Fruit fly (Drosophila melanogaster) whole organism, adult: ENCODE data around the gene Obp28a.

Source experiments
- CG11617 ChIP-seq: fragments of 200-800 bp; sonication (Bioruptor generic); optimal IDR thresholded peaks from 2 replicates; lab custom pipeline; 2017; ENCODE audit warnings: mild to moderate bottlenecking, missing biosample characterization, missing genetic modification reagents, missing genetic modification characterization
- CG14711 ChIP-seq: fragments of 200-800 bp; sonication (Bioruptor generic); optimal IDR thresholded peaks from 2 replicates; lab custom pipeline; 2018; ENCODE audit warnings: missing biosample characterization, mild to moderate bottlenecking, missing genetic modification characterization, moderate library complexity
- CG1620 ChIP-seq: fragments of 200-800 bp; sonication (Bioruptor generic); optimal IDR thresholded peaks from 2 replicates; lab custom pipeline; 2016; ENCODE audit warnings: missing biosample characterization, missing genetic modification characterization
- CG33017 ChIP-seq: fragments of 200-800 bp; sonication (Bioruptor generic); optimal IDR thresholded peaks from 2 replicates; lab custom pipeline; 2018; ENCODE audit warnings: missing biosample characterization, mild to moderate bottlenecking, missing genetic modification characterization, moderate library complexity
- CG5204 ChIP-seq: fragments of 200-800 bp; sonication (Bioruptor generic); optimal IDR thresholded peaks from 2 replicates; lab custom pipeline; 2016; ENCODE audit warnings: missing biosample characterization, missing genetic modification characterization
- CG7101 ChIP-seq: fragments of 200-800 bp; sonication (Bioruptor generic); optimal IDR thresholded peaks from 2 replicates; lab custom pipeline; 2018; ENCODE audit warnings: missing biosample characterization, mild to moderate bottlenecking, missing genetic modification characterization, moderate library complexity
- Crg-1 ChIP-seq: fragments of 200-800 bp; sonication (Bioruptor generic); optimal IDR thresholded peaks from 2 replicates; lab custom pipeline; 2016; ENCODE audit warnings: missing biosample characterization, missing genetic modification characterization
- Hr96 ChIP-seq: fragments of 200-800 bp; sonication (Bioruptor generic); optimal IDR thresholded peaks from 2 replicates; lab custom pipeline; 2016; ENCODE audit warnings: missing biosample characterization, missing genetic modification characterization
- Mnt ChIP-seq: fragments of 200-800 bp; sonication (Bioruptor generic); optimal IDR thresholded peaks from 2 replicates; lab custom pipeline; 2016; ENCODE audit warnings: missing biosample characterization, mild to moderate bottlenecking, missing genetic modification characterization
- bab1 ChIP-seq: fragments of 200-800 bp; sonication (Bioruptor generic); optimal IDR thresholded peaks from 3 replicates; lab custom pipeline; 2019; ENCODE audit warnings: missing biosample characterization, mild to moderate bottlenecking, missing genetic modification characterization, moderate library complexity
- cic ChIP-seq: fragments of 200-800 bp; sonication (Bioruptor generic); optimal IDR thresholded peaks from 2 replicates; lab custom pipeline; 2017; ENCODE audit warnings: missing biosample characterization, mild to moderate bottlenecking, missing genetic modification characterization, moderate library complexity
- cnc ChIP-seq, 2 experiments: fragments of >200 bp; optimal IDR thresholded peaks; 2 replicates each; lab custom pipeline; 2017
- tj ChIP-seq: fragments of 200-800 bp; sonication (Bioruptor generic); optimal IDR thresholded peaks from 3 replicates; lab custom pipeline; 2017; ENCODE audit warnings: missing biosample characterization, mild to moderate bottlenecking, missing genetic modification characterization, moderate library complexity
- toe ChIP-seq: fragments of 200-800 bp; sonication (Bioruptor generic); optimal IDR thresholded peaks from 2 replicates; lab custom pipeline; 2016; ENCODE audit warnings: missing biosample characterization, missing genetic modification characterization

DNA sequence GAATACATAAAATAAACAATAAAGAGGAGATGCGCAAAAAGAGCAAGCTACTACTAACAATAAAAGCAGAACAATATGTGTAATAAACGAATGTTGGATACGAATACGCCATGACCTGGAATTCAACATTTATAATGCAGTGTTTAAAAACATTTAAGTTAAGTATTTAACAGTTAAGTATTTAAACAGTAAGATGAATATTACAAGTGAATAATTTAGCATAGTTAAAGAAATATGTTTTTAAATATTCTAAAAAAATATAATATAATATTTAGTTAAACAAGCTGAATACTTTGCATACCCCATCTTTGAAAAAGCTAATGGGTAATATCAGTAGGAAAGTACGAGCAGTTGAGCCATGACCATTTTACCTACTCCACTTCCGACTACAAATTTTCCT lies 4.7 kb downstream of the Obp28a start:
- no peak for TF ChIP-seq CG5204
- no peak for TF ChIP-seq bab1 (GFP tag; lab: Kevin White, UChicago)
- no peak for TF ChIP-seq CG1620
- no peak for TF ChIP-seq cic (GFP tag; lab: Kevin White, UChicago)
- no peak for TF ChIP-seq Mnt
- no peak for TF ChIP-seq CG11617 (GFP tag; lab: Kevin White, UChicago)
- no peak for TF ChIP-seq CG33017 (tag; lab: Kevin White, UChicago)
- no peak for TF ChIP-seq toe
- no peak for TF ChIP-seq Crg-1 (GFP tag; lab: Kevin White, UChicago)
- no peak for TF ChIP-seq cnc (optimal IDR thresholded peaks at IDR 0.05; lab: Kevin White, UChicago)
- TF ChIP-seq tj (GFP tag; lab: Kevin White, UChicago), result no peak
- TF ChIP-seq Hr96 (GFP tag; lab: Kevin White, UChicago), result no peak
- TF ChIP-seq CG14711 (tag; lab: Kevin White, UChicago), result peak; percentile 29
- TF ChIP-seq CG7101 (tag; lab: Kevin White, UChicago), result no peak
